Fruit fly (Drosophila melanogaster): ENCODE results near the gene CG12608.

Gene CG12608

DNA sequence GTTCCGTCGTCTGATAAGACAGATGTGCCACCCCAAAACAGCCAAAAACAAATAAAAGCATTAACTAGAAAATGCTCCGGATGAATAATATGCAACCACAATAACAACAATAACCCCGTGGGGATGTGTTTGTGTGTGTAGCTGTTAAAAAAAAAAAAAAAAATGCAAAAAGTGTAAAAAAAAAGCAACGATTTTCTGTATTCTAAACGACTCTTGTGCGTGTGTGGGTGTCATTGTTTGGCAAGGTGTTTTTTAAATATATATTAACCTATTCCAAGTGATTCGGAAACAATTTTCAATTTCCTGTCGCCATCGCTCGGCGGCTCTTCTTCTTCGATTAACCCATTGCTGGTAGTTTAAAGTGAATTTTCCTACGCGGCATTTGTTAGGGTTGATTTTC is 23.9 kb downstream of the CG12608 start (continued):
- TF ChIP-seq CG11762 (GFP tag; optimal IDR thresholded peaks at IDR 0.05; ENCODE audit: insufficient read depth) (peak; percentile 53), CG11294 (GFP tag; IDR thresholded peaks at IDR 0.05) (no peak), Smox (GFP tag; optimal IDR thresholded peaks at IDR 0.05) (no peak), CG4318 (GFP tag; optimal IDR thresholded peaks at IDR 0.05) (no peak), fd85E (GFP tag; optimal IDR thresholded peaks at IDR 0.05) (no peak), salr (GFP tag; optimal IDR thresholded peaks at IDR 0.05) (peak in 1 of 2 experiments; percentile 16), spab (GFP tag; optimal IDR thresholded peaks at IDR 0.05) (peak; percentile 44), Hr39 (GFP tag; optimal IDR thresholded peaks at IDR 0.05) (no peak), net (GFP tag; optimal IDR thresholded peaks at IDR 0.05) (peak; percentile 43), CG31627 (GFP tag; optimal IDR thresholded peaks at IDR 0.05) (no peak), CG8319 (GFP tag; optimal IDR thresholded peaks at IDR 0.05) (no peak), eg (GFP tag; IDR thresholded peaks at IDR 0.05) (peak; percentile 74), ss (GFP tag; optimal IDR thresholded peaks at IDR 0.05) (peak; percentile 58 to 77), OdsH (GFP tag; optimal IDR thresholded peaks at IDR 0.05) (peak; percentile 32), CG8632 (GFP tag; optimal IDR thresholded peaks at IDR 0.05) (peak; percentile 47), Ets21C (GFP tag; optimal IDR thresholded peaks at IDR 0.05) (no peak), Met (GFP tag; optimal IDR thresholded peaks at IDR 0.05) (peak; percentile 13), Sox102F (GFP tag; optimal IDR thresholded peaks at IDR 0.05) (peak; percentile 33), CG6808 (GFP tag; optimal IDR thresholded peaks at IDR 0.05) (peak; percentile 76), Lpt (GFP tag; optimal IDR thresholded peaks at IDR 0.05) (peak; percentile 40), CG1621 (tag; optimal IDR thresholded peaks at IDR 0.05) (no peak), acj6 (GFP tag; optimal IDR thresholded peaks at IDR 0.05) (peak; percentile 4), Hr4 (GFP tag; optimal IDR thresholded peaks at IDR 0.05) (peak; percentile 23), Eip93F (GFP tag; optimal IDR thresholded peaks at IDR 0.05) (peak; percentile 34), fkh (GFP tag; optimal IDR thresholded peaks at IDR 0.05) (no peak), CG3032 (tag; optimal IDR thresholded peaks at IDR 0.05) (peak; percentile 11), esn (GFP tag; optimal IDR thresholded peaks at IDR 0.05) (peak; percentile 3)

dm6 chrX:15319699-15320482 is 24.5 kb downstream of the CG12608 start:
- TF ChIP-seq eg (GFP tag; IDR thresholded peaks at IDR 0.05) (peak; percentile 24; the same call in 1 of the 3 replicates), CG8119 (GFP tag; IDR thresholded peaks at IDR 0.05) (0 out of 3 replicates have a peak, but pooled peaks have one; percentile 37), svp (GFP tag) (peak; percentile 75), CG3919 (GFP tag; optimal IDR thresholded peaks at IDR 0.05) (no peak), Eip78C (GFP tag) (peak; percentile 61), CG6163 (GFP tag; IDR thresholded peaks at IDR 0.05) (peak; percentile 21; the same call in 1 of the 3 replicates), CG10631 (GFP tag; optimal IDR thresholded peaks at IDR 0.05) (no peak), Lpt (GFP tag; optimal IDR thresholded peaks at IDR 0.05) (no peak)

DNA sequence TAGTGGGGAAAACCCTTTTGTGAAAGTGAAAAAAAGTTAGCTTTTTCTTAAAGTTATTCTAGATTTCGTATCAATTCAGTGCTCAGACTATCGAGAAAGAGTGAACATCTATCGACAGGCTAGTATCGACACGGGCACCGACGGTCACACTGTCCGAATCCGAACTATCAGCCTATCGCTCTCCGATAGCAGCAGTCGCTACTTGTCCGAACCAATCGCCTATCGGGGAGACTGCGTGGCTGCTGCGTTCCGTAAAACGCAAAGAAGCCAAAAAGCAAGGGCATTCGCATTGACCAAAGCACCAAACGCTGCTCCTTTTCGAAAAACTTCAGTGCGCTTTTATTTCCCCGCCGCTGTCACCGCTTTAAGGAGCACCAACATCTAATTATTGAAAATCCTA is 25.1 kb downstream of the CG12608 start, which contains the start of gene Top1:
Gene Top1 (plus strand): TSS at position 190 of the 400 bp plus-strand sequence.
- TF ChIP-seq Eip78C (GFP tag) = peak; percentile 61
- no peak for TF ChIP-seq Eip75B (GFP tag; optimal IDR thresholded peaks at IDR 0.05)
- TF ChIP-seq CG3919 (GFP tag; optimal IDR thresholded peaks at IDR 0.05) = peak; percentile 1
- TF ChIP-seq CG6854 (GFP tag; optimal IDR thresholded peaks at IDR 0.05) = peak; percentile 46
- no peak for TF ChIP-seq CG34406 (GFP tag; optimal IDR thresholded peaks at IDR 0.05)
- TF ChIP-seq CG11294 (GFP tag; IDR thresholded peaks at IDR 0.05) = 0 out of 2 replicates have a peak, but pooled peaks have one; percentile 10
- no peak for TF ChIP-seq salr (GFP tag; optimal IDR thresholded peaks at IDR 0.05)
- peak; percentile 13 for TF ChIP-seq CG6276 (GFP tag; optimal IDR thresholded peaks at IDR 0.05)
- peak; percentile 36; the same call in 1 of the 3 replicates for TF ChIP-seq CG6163 (GFP tag; IDR thresholded peaks at IDR 0.05)
- TF ChIP-seq ss (GFP tag; optimal IDR thresholded peaks at IDR 0.05) = peak in 1 of 2 experiments; percentile 12
- TF ChIP-seq CG3032 (tag; optimal IDR thresholded peaks at IDR 0.05) = peak; percentile 22
- TF ChIP-seq CG1621 (tag; optimal IDR thresholded peaks at IDR 0.05) = peak; percentile 23
- TF ChIP-seq eg (GFP tag; IDR thresholded peaks at IDR 0.05) = peak; percentile 48
